Fruit fly (Drosophila melanogaster) whole organism, embryonic: Measurements from ENCODE around the gene Pbp45.

ENCODE experiments used
- CG10209 ChIP-seq: fragments of 200-800 bp; sonication (Bioruptor generic); optimal IDR thresholded peaks from 3 replicates; lab custom pipeline; 2017; ENCODE audit warnings: missing biosample characterization, mild to moderate bottlenecking, missing genetic modification characterization, missing genetic modification reagents
- CG10543 ChIP-seq: fragments of 200-800 bp; sonication (Bioruptor generic); optimal IDR thresholded peaks from 3 replicates; lab custom pipeline; 2017; ENCODE audit warnings: missing biosample characterization, mild to moderate bottlenecking, missing genetic modification characterization, moderate library complexity
- CG11696 ChIP-seq: fragments of 200-800 bp; sonication (Bioruptor generic); IDR thresholded peaks from 2 replicates; pipeline ENCODE4 v1.3.6; 2022; ENCODE audit warnings: missing biosample characterization, missing genetic modification characterization
- CG12942 ChIP-seq: fragments of 200-800 bp; sonication (Bioruptor generic); optimal IDR thresholded peaks from 3 replicates; lab custom pipeline; 2016; ENCODE audit warnings: missing biosample characterization, missing genetic modification characterization
- CG14050 ChIP-seq: fragments of 200-800 bp; sonication (Bioruptor generic); IDR thresholded peaks from 3 replicates; pipeline ENCODE4 v1.3.6; 2022; ENCODE audit warnings: missing biosample characterization, missing genetic modification characterization
- CG14710 ChIP-seq: fragments of 200-800 bp; sonication (Bioruptor generic); optimal IDR thresholded peaks from 3 replicates; lab custom pipeline; 2019; ENCODE audit warnings: missing biosample characterization, mild to moderate bottlenecking, missing genetic modification characterization, moderate library complexity
- CG17568 ChIP-seq: fragments of 200-800 bp; sonication (Bioruptor generic); optimal IDR thresholded peaks from 2 replicates; lab custom pipeline; 2018; ENCODE audit warnings: missing biosample characterization, mild to moderate bottlenecking, missing genetic modification characterization, moderate library complexity
- CG1832 ChIP-seq: fragments of 200-800 bp; sonication (Bioruptor generic); optimal IDR thresholded peaks from 2 replicates; lab custom pipeline; 2017; ENCODE audit warnings: missing biosample characterization, mild to moderate bottlenecking, missing genetic modification characterization, inconsistent platforms
- CG2120 ChIP-seq: fragments of 200-800 bp; sonication (Bioruptor generic); optimal IDR thresholded peaks from 3 replicates; lab custom pipeline; 2016; ENCODE audit warnings: missing biosample characterization, missing genetic modification characterization
- CG31224 ChIP-seq: fragments of 200-800 bp; sonication (Bioruptor generic); IDR thresholded peaks from 2 replicates; pipeline ENCODE4 v1.3.6; 2022; ENCODE audit warnings: missing biosample characterization, missing genetic modification characterization
- CG31365 ChIP-seq: fragments of 200-800 bp; sonication (Bioruptor generic); optimal IDR thresholded peaks from 2 replicates; lab custom pipeline; 2018; ENCODE audit warnings: missing biosample characterization, mild to moderate bottlenecking, missing genetic modification characterization
- CG31388 ChIP-seq: fragments of 200-800 bp; sonication (Bioruptor generic); optimal IDR thresholded peaks from 2 replicates; lab custom pipeline; 2016; ENCODE audit warnings: missing biosample characterization, missing genetic modification characterization
- CG4360 ChIP-seq: fragments of 200-800 bp; sonication (Bioruptor generic); IDR thresholded peaks from 2 replicates; pipeline ENCODE4 v1.3.6; 2022; ENCODE audit warnings: missing biosample characterization, missing genetic modification characterization
- CG4820 ChIP-seq: fragments of 200-800 bp; sonication (Bioruptor generic); optimal IDR thresholded peaks from 3 replicates; lab custom pipeline; 2016; ENCODE audit warnings: missing biosample characterization, missing genetic modification characterization
- CG7839 ChIP-seq: fragments of 200-800 bp; sonication (Bioruptor generic); optimal IDR thresholded peaks from 3 replicates; lab custom pipeline; 2018; ENCODE audit warnings: missing biosample characterization, mild to moderate bottlenecking, missing genetic modification characterization, moderate library complexity
- CG8359 ChIP-seq: fragments of 200-800 bp; sonication (Bioruptor generic); optimal IDR thresholded peaks from 2 replicates; lab custom pipeline; 2017; ENCODE audit warnings: missing biosample characterization, mild to moderate bottlenecking, missing genetic modification characterization, borderline replicate concordance
- CG9797 ChIP-seq: fragments of 200-800 bp; sonication (Bioruptor generic); optimal IDR thresholded peaks from 3 replicates; lab custom pipeline; 2018; ENCODE audit warnings: missing biosample characterization, mild to moderate bottlenecking, missing genetic modification characterization
- D19A ChIP-seq: fragments of 200-800 bp; optimal IDR thresholded peaks from 3 replicates; lab custom pipeline; 2019; ENCODE audit warnings: missing biosample characterization, mild to moderate bottlenecking, missing genetic modification characterization, moderate library complexity
- ERR ChIP-seq: fragments of 200-800 bp; sonication (Bioruptor generic); optimal IDR thresholded peaks from 2 replicates; lab custom pipeline; 2016; ENCODE audit warnings: missing biosample characterization, missing genetic modification characterization
- Fer1 ChIP-seq: fragments of 200-800 bp; sonication (Bioruptor generic); optimal IDR thresholded peaks from 2 replicates; lab custom pipeline; 2017; ENCODE audit warnings: missing biosample characterization, mild to moderate bottlenecking, missing genetic modification characterization
- Gug ChIP-seq: fragments of 200-800 bp; sonication (Bioruptor generic); IDR thresholded peaks from 4 replicates; pipeline ENCODE4 v1.3.6; 2022; ENCODE audit warnings: missing biosample characterization, missing genetic modification characterization
- Lpt ChIP-seq: fragments of >200 bp; optimal IDR thresholded peaks from 2 replicates; lab custom pipeline; 2018; ENCODE audit warnings: missing biosample characterization, missing genetic modification characterization
- Optix ChIP-seq: fragments of 200-800 bp; sonication (Bioruptor generic); IDR thresholded peaks from 3 replicates; pipeline ENCODE4 v1.3.6; 2022; ENCODE audit warnings: missing biosample characterization, missing genetic modification characterization
- Rx ChIP-seq: fragments of 200-800 bp; sonication (Bioruptor generic); IDR thresholded peaks from 2 replicates; pipeline ENCODE4 v1.3.6; 2022; ENCODE audit warnings: missing biosample characterization, missing genetic modification characterization
- Side ChIP-seq: fragments of 200-800 bp; sonication (Bioruptor generic); optimal IDR thresholded peaks from 2 replicates; lab custom pipeline; 2016; ENCODE audit warnings: missing biosample characterization, missing genetic modification characterization
- Six4 ChIP-seq: fragments of 200-800 bp; sonication (Bioruptor generic); optimal IDR thresholded peaks from 2 replicates; lab custom pipeline; 2016; ENCODE audit warnings: missing biosample characterization, missing genetic modification characterization
- bab2 ChIP-seq: fragments of 200-800 bp; sonication (Bioruptor generic); optimal IDR thresholded peaks from 2 replicates; lab custom pipeline; 2016; ENCODE audit warnings: missing biosample characterization, missing genetic modification characterization
- cas ChIP-seq: fragments of 200-800 bp; sonication (Bioruptor generic); IDR thresholded peaks from 2 replicates; pipeline ENCODE4 v1.3.6; 2022; ENCODE audit warnings: missing biosample characterization, missing genetic modification characterization
- chm ChIP-seq: fragments of 200-800 bp; sonication (Bioruptor generic); IDR thresholded peaks from 2 replicates; pipeline ENCODE4 v1.3.6; 2022; ENCODE audit warnings: missing biosample characterization, missing genetic modification characterization
- chn ChIP-seq: fragments of 200-800 bp; sonication (Bioruptor generic); optimal IDR thresholded peaks from 2 replicates; lab custom pipeline; 2016; ENCODE audit warnings: missing biosample characterization, missing genetic modification characterization
- ci ChIP-seq: fragments of 200-800 bp; sonication (Bioruptor generic); IDR thresholded peaks from 3 replicates; pipeline ENCODE4 v1.3.6; 2022; ENCODE audit warnings: missing biosample characterization, missing genetic modification characterization
- emc ChIP-seq: fragments of 200-800 bp; sonication (Bioruptor generic); optimal IDR thresholded peaks from 2 replicates; lab custom pipeline; 2016; ENCODE audit warnings: missing biosample characterization, missing genetic modification characterization
- esg ChIP-seq: fragments of 200-800 bp; sonication (Bioruptor generic); conservative IDR thresholded peaks from 2 replicates; pipeline ENCODE4 v1.3.6; 2022; ENCODE audit warnings: missing biosample characterization, missing genetic modification characterization
- exex ChIP-seq: fragments of 200-800 bp; sonication (Bioruptor generic); optimal IDR thresholded peaks from 4 replicates; lab custom pipeline; 2018; ENCODE audit warnings: missing biosample characterization, mild to moderate bottlenecking, missing genetic modification characterization, moderate library complexity
- gcm ChIP-seq: fragments of 200-800 bp; sonication (Bioruptor generic); optimal IDR thresholded peaks from 2 replicates; lab custom pipeline; 2019; ENCODE audit warnings: missing biosample characterization, mild to moderate bottlenecking, missing genetic modification characterization, moderate library complexity
- grau ChIP-seq: fragments of 200-800 bp; optimal IDR thresholded peaks from 3 replicates; lab custom pipeline; 2019; ENCODE audit warnings: missing biosample characterization, mild to moderate bottlenecking, missing genetic modification characterization, moderate library complexity
- ind ChIP-seq: fragments of 200-800 bp; sonication (Bioruptor generic); optimal IDR thresholded peaks from 3 replicates; lab custom pipeline; 2016; ENCODE audit warnings: missing biosample characterization, missing genetic modification characterization
- knrl ChIP-seq: fragments of 200-800 bp; sonication (Bioruptor generic); IDR thresholded peaks from 3 replicates; pipeline ENCODE4 v1.3.6; 2022; ENCODE audit warnings: missing biosample characterization, missing genetic modification characterization; ENCODE audit not compliant: partially characterized antibody
- luna ChIP-seq: fragments of 200-800 bp; sonication (Bioruptor generic); optimal IDR thresholded peaks from 2 replicates; lab custom pipeline; 2016; ENCODE audit warnings: missing biosample characterization, missing genetic modification characterization
- oc ChIP-seq: fragments of 200-800 bp; sonication (Bioruptor generic); optimal IDR thresholded peaks from 2 replicates; lab custom pipeline; 2018; ENCODE audit warnings: missing biosample characterization, mild to moderate bottlenecking, missing genetic modification characterization, moderate library complexity
- row ChIP-seq: fragments of 200-800 bp; sonication (Bioruptor generic); IDR thresholded peaks from 3 replicates; pipeline ENCODE4 v1.3.6; 2022; ENCODE audit warnings: missing biosample characterization, missing genetic modification characterization
- scrt ChIP-seq: fragments of 200-800 bp; sonication (Bioruptor generic); optimal IDR thresholded peaks from 2 replicates; lab custom pipeline; 2018; ENCODE audit warnings: missing biosample characterization, mild to moderate bottlenecking, missing genetic modification characterization, moderate library complexity
- sd ChIP-seq: fragments of 200-800 bp; sonication (Bioruptor generic); optimal IDR thresholded peaks from 3 replicates; lab custom pipeline; 2018; ENCODE audit warnings: missing biosample characterization, mild to moderate bottlenecking, missing genetic modification characterization, moderate library complexity
- seq ChIP-seq: fragments of 200-800 bp; sonication (Bioruptor generic); IDR thresholded peaks from 2 replicates; pipeline ENCODE4 v1.3.6; 2022; ENCODE audit warnings: missing biosample characterization, missing genetic modification characterization
- sna ChIP-seq: fragments of 200-800 bp; sonication (Bioruptor generic); IDR thresholded peaks from 2 replicates; pipeline ENCODE4 v1.3.6; 2022; ENCODE audit warnings: missing biosample characterization, missing genetic modification characterization; ENCODE audit not compliant: partially characterized antibody
- so ChIP-seq: fragments of 200-800 bp; sonication (Bioruptor generic); IDR thresholded peaks from 3 replicates; pipeline ENCODE4 v1.3.6; 2022; ENCODE audit warnings: missing biosample characterization, missing genetic modification characterization
- ssp ChIP-seq: fragments of 200-800 bp; sonication (Bioruptor generic); IDR thresholded peaks from 2 replicates; pipeline ENCODE4 v1.3.6; 2022; ENCODE audit warnings: missing biosample characterization, missing genetic modification characterization
- tgo ChIP-seq: fragments of 200-800 bp; sonication (Bioruptor generic); IDR thresholded peaks from 3 replicates; pipeline ENCODE4 v1.3.6; 2022; ENCODE audit warnings: missing biosample characterization, missing genetic modification characterization
- toy ChIP-seq: fragments of 200-800 bp; sonication (Bioruptor generic); IDR thresholded peaks from 2 replicates; pipeline ENCODE4 v1.3.6; 2022; ENCODE audit warnings: missing biosample characterization, missing genetic modification characterization
- trem ChIP-seq: fragments of 200-800 bp; optimal IDR thresholded peaks from 3 replicates; lab custom pipeline; 2019; ENCODE audit warnings: missing biosample characterization, mild to moderate bottlenecking, missing genetic modification characterization, moderate library complexity
- tx ChIP-seq: fragments of 200-800 bp; sonication (Bioruptor generic); optimal IDR thresholded peaks from 2 replicates; lab custom pipeline; 2016; ENCODE audit warnings: missing biosample characterization, missing genetic modification characterization
- unc-4 ChIP-seq: fragments of 200-800 bp; sonication (Bioruptor generic); IDR thresholded peaks from 2 replicates; pipeline ENCODE4 v1.3.6; 2022; ENCODE audit warnings: missing biosample characterization, missing genetic modification characterization; ENCODE audit not compliant: partially characterized antibody

The Pbp45 gene

dm6 chr3R:15792427-15792826 lies 46.9 kb downstream of the Pbp45 start, which contains the start of gene Acyp2 (continued):
- TF ChIP-seq Fer1 (GFP tag; lab: Kevin White, UChicago) (no peak), Six4 (GFP tag; lab: Kevin White, UChicago) (no peak), Rx (GFP tag; lab: Robert Waterston, UW) (no peak), knrl (peak; percentile 62), grau (tag; lab: Kevin White, UChicago) (peak; percentile 31), Lpt (no peak), trem (tag; lab: Kevin White, UChicago) (peak; percentile 59), ssp (GFP tag; lab: Robert Waterston, UW) (no peak), oc (no peak), scrt (GFP tag; lab: Kevin White, UChicago) (no peak), CG14050 (no peak), CG4360 (GFP tag; lab: Robert Waterston, UW) (no peak), so (no peak), CG10209 (no peak), CG9797 (peak; percentile 51), bab2 (no peak), unc-4 (GFP tag; lab: Robert Waterston, UW) (peak; percentile 56; the same call in 1 of the 2 replicates), ERR (GFP tag; lab: Kevin White, UChicago) (no peak), CG8359 (GFP tag; lab: Kevin White, UChicago) (no peak), Optix (GFP tag; lab: Robert Waterston, UW) (no peak), CG31388 (GFP tag; lab: Kevin White, UChicago) (no peak), chn (GFP tag; lab: Kevin White, UChicago) (no peak), toy (GFP tag; lab: Robert Waterston, UW) (no peak), esg (GFP tag; lab: Robert Waterston, UW) (no peak), chm (GFP tag; lab: Robert Waterston, UW) (no peak), tgo (GFP tag; lab: Robert Waterston, UW) (no peak; the same call in 2 of the 3 replicates), tx (peak; percentile 17), row (peak; percentile 52), CG2120 (GFP tag; lab: Kevin White, UChicago) (peak; percentile 62), seq (GFP tag; lab: Robert Waterston, UW) (no peak), CG31365 (no peak), CG7839 (tag; lab: Kevin White, UChicago) (no peak), sna (no peak), sd (tag; lab: Kevin White, UChicago) (no peak), ci (GFP tag; lab: Robert Waterston, UW) (peak; percentile 37; the same call in 1 of the 3 replicates), emc (GFP tag; lab: Kevin White, UChicago) (no peak), ind (GFP tag; lab: Kevin White, UChicago) (peak; percentile 38), CG11696 (GFP tag; lab: Robert Waterston, UW) (no peak), CG10543 (no peak), CG14710 (tag; lab: Kevin White, UChicago) (peak; percentile 47), CG4820 (GFP tag; lab: Kevin White, UChicago) (no peak), CG17568 (GFP tag; lab: Kevin White, UChicago) (no peak), Side (peak; percentile 12), Gug (GFP tag; lab: Robert Waterston, UW) (peak; percentile 36; the same call in 1 of the 4 replicates), gcm (no peak), exex (tag; lab: Kevin White, UChicago) (no peak), CG12942 (GFP tag; lab: Kevin White, UChicago) (peak; percentile 28), cas (GFP tag; lab: Robert Waterston, UW) (no peak), D19A (tag; lab: Kevin White, UChicago) (no peak), luna (GFP tag; lab: Kevin White, UChicago) (no peak), CG31224 (GFP tag; lab: Robert Waterston, UW) (no peak), CG1832 (GFP tag; lab: Kevin White, UChicago) (no peak)
